Fruit fly (Drosophila melanogaster) whole organism, embryonic: ENCODE measurements around the gene Dh44.

Source experiments
- CG10979 ChIP-seq: fragments of 200-800 bp; sonication (Bioruptor generic); optimal IDR thresholded peaks from 2 replicates; lab custom pipeline; 2018; ENCODE audit warnings: missing biosample characterization, mild to moderate bottlenecking, missing genetic modification characterization, moderate library complexity
- CG11504 ChIP-seq: fragments of 200-800 bp; sonication (Bioruptor generic); optimal IDR thresholded peaks from 3 replicates; lab custom pipeline; 2019; ENCODE audit warnings: missing biosample characterization, mild to moderate bottlenecking, missing genetic modification characterization, moderate library complexity
- CG12155 ChIP-seq: fragments of 200-800 bp; sonication (Bioruptor generic); optimal IDR thresholded peaks from 3 replicates; lab custom pipeline; 2016; ENCODE audit warnings: missing biosample characterization, missing genetic modification characterization
- CG13287 ChIP-seq: fragments of 200-800 bp; sonication (Bioruptor generic); IDR thresholded peaks from 2 replicates; pipeline ENCODE4 v1.3.6; 2022; ENCODE audit warnings: missing biosample characterization, missing genetic modification characterization; ENCODE audit not compliant: partially characterized antibody
- CG14710 ChIP-seq: fragments of 200-800 bp; sonication (Bioruptor generic); optimal IDR thresholded peaks from 3 replicates; lab custom pipeline; 2019; ENCODE audit warnings: missing biosample characterization, mild to moderate bottlenecking, missing genetic modification characterization, moderate library complexity
- CG14860 ChIP-seq: fragments of 200-800 bp; sonication (Bioruptor generic); IDR thresholded peaks from 3 replicates; pipeline ENCODE4 v1.3.6; 2022; ENCODE audit warnings: missing biosample characterization, missing genetic modification characterization; ENCODE audit not compliant: partially characterized antibody
- CG15601 ChIP-seq: fragments of 200-800 bp; sonication (Bioruptor generic); optimal IDR thresholded peaks from 3 replicates; lab custom pipeline; 2019; ENCODE audit warnings: missing biosample characterization, mild to moderate bottlenecking, missing genetic modification characterization, moderate library complexity
- CG17359 ChIP-seq: fragments of 200-800 bp; sonication (Bioruptor generic); optimal IDR thresholded peaks from 3 replicates; lab custom pipeline; 2018; ENCODE audit warnings: missing biosample characterization, mild to moderate bottlenecking, missing genetic modification characterization, moderate library complexity
- CG17361 ChIP-seq: fragments of 200-800 bp; sonication (Bioruptor generic); IDR thresholded peaks from 3 replicates; pipeline ENCODE4 v1.3.6; 2022; ENCODE audit warnings: missing biosample characterization, missing genetic modification characterization
- CG18764 ChIP-seq: fragments of 200-800 bp; sonication (Bioruptor generic); optimal IDR thresholded peaks from 3 replicates; lab custom pipeline; 2016; ENCODE audit warnings: missing biosample characterization, missing genetic modification characterization
- CG2678 ChIP-seq: fragments of 200-800 bp; sonication (Bioruptor generic); optimal IDR thresholded peaks from 3 replicates; lab custom pipeline; 2019; ENCODE audit warnings: missing biosample characterization, mild to moderate bottlenecking, missing genetic modification characterization, moderate library complexity
- CG2712 ChIP-seq: fragments of 200-800 bp; optimal IDR thresholded peaks from 3 replicates; lab custom pipeline; 2019; ENCODE audit warnings: missing biosample characterization, mild to moderate bottlenecking, missing genetic modification characterization, moderate library complexity
- CG2889 ChIP-seq: fragments of 200-800 bp; sonication (Bioruptor generic); IDR thresholded peaks from 3 replicates; pipeline ENCODE4 v1.3.6; 2022; ENCODE audit warnings: missing biosample characterization, missing genetic modification characterization
- CG3065 ChIP-seq: fragments of 200-800 bp; sonication (Bioruptor generic); optimal IDR thresholded peaks from 2 replicates; lab custom pipeline; 2016; ENCODE audit warnings: missing biosample characterization, missing genetic modification characterization
- CG31441 ChIP-seq: fragments of 200-800 bp; sonication (Bioruptor generic); IDR thresholded peaks from 2 replicates; pipeline ENCODE4 v1.3.6; 2022; ENCODE audit warnings: missing biosample characterization, missing genetic modification characterization
- CG3163 ChIP-seq: fragments of 200-800 bp; sonication (Bioruptor generic); optimal IDR thresholded peaks from 3 replicates; lab custom pipeline; 2016; ENCODE audit warnings: missing biosample characterization, missing genetic modification characterization
- CG33213 ChIP-seq: fragments of 200-800 bp; sonication (Bioruptor generic); optimal IDR thresholded peaks from 3 replicates; lab custom pipeline; 2016; ENCODE audit warnings: missing biosample characterization, missing genetic modification characterization
- CG3407 ChIP-seq: fragments of 200-800 bp; sonication (Bioruptor generic); optimal IDR thresholded peaks from 2 replicates; lab custom pipeline; 2018; ENCODE audit warnings: missing biosample characterization, mild to moderate bottlenecking, missing genetic modification characterization
- CG4328 ChIP-seq: fragments of 200-800 bp; sonication (Bioruptor generic); optimal IDR thresholded peaks from 3 replicates; lab custom pipeline; 2017; ENCODE audit warnings: missing biosample characterization, missing genetic modification reagents, missing genetic modification characterization
- CG4820 ChIP-seq: fragments of 200-800 bp; sonication (Bioruptor generic); optimal IDR thresholded peaks from 3 replicates; lab custom pipeline; 2016; ENCODE audit warnings: missing biosample characterization, missing genetic modification characterization
- CG5245 ChIP-seq: fragments of 200-800 bp; sonication (Bioruptor generic); optimal IDR thresholded peaks from 3 replicates; lab custom pipeline; 2016; ENCODE audit warnings: missing biosample characterization, missing genetic modification characterization
- CG6765 ChIP-seq: fragments of 200-800 bp; sonication (Bioruptor generic); optimal IDR thresholded peaks from 3 replicates; lab custom pipeline; 2017; ENCODE audit warnings: missing biosample characterization, mild to moderate bottlenecking, missing genetic modification characterization
- CG6791 ChIP-seq: fragments of 200-800 bp; sonication (Bioruptor generic); IDR thresholded peaks from 3 replicates; pipeline ENCODE4 v1.3.6; 2022; ENCODE audit warnings: missing biosample characterization, missing genetic modification characterization; ENCODE audit not compliant: partially characterized antibody
- CG8388 ChIP-seq: fragments of 200-800 bp; sonication (Bioruptor generic); optimal IDR thresholded peaks from 2 replicates; lab custom pipeline; 2019; ENCODE audit warnings: missing biosample characterization, mild to moderate bottlenecking, missing genetic modification characterization, moderate library complexity
- CG8765 ChIP-seq: fragments of 200-800 bp; sonication (Bioruptor generic); IDR thresholded peaks from 2 replicates; pipeline ENCODE4 v1.3.6; 2022; ENCODE audit warnings: missing biosample characterization, missing genetic modification characterization
- CG9727 ChIP-seq: fragments of 200-800 bp; sonication (Bioruptor generic); optimal IDR thresholded peaks from 3 replicates; lab custom pipeline; 2017; ENCODE audit warnings: missing biosample characterization, mild to moderate bottlenecking, missing genetic modification characterization
- Chrac-16 ChIP-seq: fragments of 200-800 bp; sonication (Bioruptor generic); optimal IDR thresholded peaks from 3 replicates; lab custom pipeline; 2016; ENCODE audit warnings: missing biosample characterization, missing genetic modification characterization
- Hr39 ChIP-seq: fragments of >200 bp; optimal IDR thresholded peaks from 2 replicates; lab custom pipeline; 2017
- Lhr ChIP-seq: fragments of 200-800 bp; sonication (Bioruptor generic); optimal IDR thresholded peaks from 3 replicates; lab custom pipeline; 2017; ENCODE audit warnings: mild to moderate bottlenecking, missing biosample characterization, missing genetic modification reagents, missing genetic modification characterization
- MTF-1 ChIP-seq: fragments of 200-800 bp; sonication (Bioruptor generic); optimal IDR thresholded peaks from 2 replicates; lab custom pipeline; 2018; ENCODE audit warnings: missing biosample characterization, mild to moderate bottlenecking, missing genetic modification characterization, borderline replicate concordance
- Max ChIP-seq: fragments of 200-800 bp; sonication (Bioruptor generic); optimal IDR thresholded peaks from 2 replicates; lab custom pipeline; 2016; ENCODE audit warnings: missing biosample characterization, mild to moderate bottlenecking, missing genetic modification characterization
- Mrtf ChIP-seq: fragments of 200-800 bp; sonication (Bioruptor generic); IDR thresholded peaks from 3 replicates; pipeline ENCODE4 v1.3.6; 2022; ENCODE audit warnings: missing biosample characterization, missing genetic modification characterization
- NC2β ChIP-seq: fragments of 200-800 bp; sonication (Bioruptor generic); optimal IDR thresholded peaks from 2 replicates; lab custom pipeline; 2016; ENCODE audit warnings: missing biosample characterization, missing genetic modification characterization
- Ptx1 ChIP-seq: fragments of 200-800 bp; sonication (Bioruptor generic); IDR thresholded peaks from 2 replicates; pipeline ENCODE4 v1.3.6; 2022; ENCODE audit warnings: missing biosample characterization, missing genetic modification characterization
- Six4 ChIP-seq: fragments of 200-800 bp; sonication (Bioruptor generic); optimal IDR thresholded peaks from 2 replicates; lab custom pipeline; 2016; ENCODE audit warnings: missing biosample characterization, missing genetic modification characterization
- Stat92E ChIP-seq, 3 experiments: fragments of >200 bp in 2 of 3; fragments of 200-800 bp in 1 of 3; sonication (Bioruptor generic) in 1 of 3; optimal IDR thresholded peaks; 2 replicates each; lab custom pipeline; 2017 to 2019; ENCODE audit warnings: missing biosample characterization in 3 of 3, missing genetic modification characterization in 3 of 3, mild to moderate bottlenecking in 1 of 3, moderate library complexity in 1 of 3
- abd-A ChIP-seq: fragments of 200-800 bp; sonication (Bioruptor generic); optimal IDR thresholded peaks from 3 replicates; lab custom pipeline; 2019; ENCODE audit warnings: missing biosample characterization, mild to moderate bottlenecking, missing genetic modification characterization, moderate library complexity
- bab2 ChIP-seq: fragments of 200-800 bp; sonication (Bioruptor generic); optimal IDR thresholded peaks from 2 replicates; lab custom pipeline; 2016; ENCODE audit warnings: missing biosample characterization, missing genetic modification characterization
- ci ChIP-seq: fragments of 200-800 bp; sonication (Bioruptor generic); IDR thresholded peaks from 3 replicates; pipeline ENCODE4 v1.3.6; 2022; ENCODE audit warnings: missing biosample characterization, missing genetic modification characterization
- fd96Cb ChIP-seq: fragments of 200-800 bp; sonication (Bioruptor generic); optimal IDR thresholded peaks from 2 replicates; lab custom pipeline; 2018; ENCODE audit warnings: missing biosample characterization, mild to moderate bottlenecking, missing genetic modification characterization, moderate library complexity
- h ChIP-seq: fragments of >200 bp; optimal IDR thresholded peaks from 2 replicates; lab custom pipeline; 2017
- jumu ChIP-seq: fragments of 200-800 bp; sonication (Bioruptor generic); optimal IDR thresholded peaks from 3 replicates; lab custom pipeline; 2016; ENCODE audit warnings: missing biosample characterization, missing genetic modification characterization
- lab ChIP-seq: fragments of 200-800 bp; sonication (Bioruptor generic); optimal IDR thresholded peaks from 3 replicates; lab custom pipeline; 2017; ENCODE audit warnings: missing biosample characterization, missing genetic modification characterization, mild to moderate bottlenecking, moderate library complexity, missing genetic modification reagents
- lbe ChIP-seq: fragments of 200-800 bp; sonication (Bioruptor generic); optimal IDR thresholded peaks from 2 replicates; lab custom pipeline; 2016; ENCODE audit warnings: missing biosample characterization, mild to moderate bottlenecking, missing genetic modification characterization
- org-1 ChIP-seq: fragments of 200-800 bp; sonication (Bioruptor generic); optimal IDR thresholded peaks from 2 replicates; lab custom pipeline; 2017; ENCODE audit warnings: missing biosample characterization, missing genetic modification characterization
- pum ChIP-seq: fragments of 200-800 bp; sonication (Bioruptor generic); optimal IDR thresholded peaks from 2 replicates; lab custom pipeline; 2016; ENCODE audit warnings: missing biosample characterization, missing genetic modification characterization
- repo ChIP-seq: fragments of 200-800 bp; sonication (Bioruptor generic); optimal IDR thresholded peaks from 2 replicates; lab custom pipeline; 2016; ENCODE audit warnings: missing biosample characterization, missing genetic modification characterization
- row ChIP-seq: fragments of 200-800 bp; sonication (Bioruptor generic); IDR thresholded peaks from 3 replicates; pipeline ENCODE4 v1.3.6; 2022; ENCODE audit warnings: missing biosample characterization, missing genetic modification characterization
- schlank ChIP-seq: fragments of 200-800 bp; sonication (Bioruptor generic); optimal IDR thresholded peaks from 2 replicates; lab custom pipeline; 2018; ENCODE audit warnings: missing biosample characterization, mild to moderate bottlenecking, missing genetic modification characterization
- trem ChIP-seq: fragments of 200-800 bp; optimal IDR thresholded peaks from 3 replicates; lab custom pipeline; 2019; ENCODE audit warnings: missing biosample characterization, mild to moderate bottlenecking, missing genetic modification characterization, moderate library complexity
- vvl ChIP-seq: fragments of 200-800 bp; sonication (Bioruptor generic); IDR thresholded peaks from 2 replicates; pipeline ENCODE4 v1.3.6; 2022; ENCODE audit warnings: missing biosample characterization, missing genetic modification characterization

Dh44 gene

dm6 chr3R:9605084-9605483 is 32.9 kb upstream of the Dh44 start (continued):
- TF ChIP-seq CG2889 (no peak), CG14710 (tag; lab: Kevin White, UChicago) (peak; percentile 67), CG31441 (GFP tag; lab: Robert Waterston, UW) (peak; percentile 41; the same call in 1 of the 2 replicates), schlank (tag; lab: Kevin White, UChicago) (no peak), CG3163 (no peak), CG6791 (GFP tag; lab: Robert Waterston, UW) (no peak), jumu (GFP tag; lab: Kevin White, UChicago) (peak; percentile 35), Ptx1 (GFP tag; lab: Robert Waterston, UW) (0 out of 2 replicates have a peak, but pooled peaks have one; percentile 10), fd96Cb (peak; percentile 60), Lhr (GFP tag; lab: Kevin White, UChicago) (no peak), row (peak; percentile 43; the same call in 2 of the 3 replicates), Hr39 (no peak), CG6765 (GFP tag; lab: Kevin White, UChicago) (no peak), NC2β (peak; percentile 63), CG17359 (tag; lab: Kevin White, UChicago) (no peak), pum (GFP tag; lab: Kevin White, UChicago) (peak; percentile 26), bab2 (GFP tag; lab: Kevin White, UChicago) (peak; percentile 36), CG33213 (GFP tag; lab: Kevin White, UChicago) (peak; percentile 25), trem (tag; lab: Kevin White, UChicago) (peak; percentile 41), CG3407 (GFP tag; lab: Kevin White, UChicago) (peak; percentile 24), CG4820 (GFP tag; lab: Kevin White, UChicago) (peak; percentile 42), Stat92E (GFP tag; optimal IDR thresholded peaks at IDR 0.05; lab: Kevin White, UChicago) (peak in 1 of 3 experiments; percentile 30), Six4 (peak; percentile 12), abd-A (tag; lab: Kevin White, UChicago) (no peak), repo (GFP tag; lab: Kevin White, UChicago) (no peak), CG14860 (GFP tag; lab: Robert Waterston, UW) (no peak), CG4328 (GFP tag; lab: Kevin White, UChicago) (no peak), CG3065 (GFP tag; lab: Kevin White, UChicago) (peak; percentile 9), CG5245 (GFP tag; lab: Kevin White, UChicago) (peak; percentile 45), ci (GFP tag; lab: Robert Waterston, UW) (peak; percentile 52; the same call in 1 of the 3 replicates), CG17361 (peak; percentile 54; the same call in 2 of the 3 replicates), MTF-1 (GFP tag; lab: Kevin White, UChicago) (peak; percentile 13), CG18764 (GFP tag; lab: Kevin White, UChicago) (peak; percentile 29), CG12155 (no peak), lbe (GFP tag; lab: Kevin White, UChicago) (no peak), CG15601 (tag; lab: Kevin White, UChicago) (peak; percentile 24), CG8765 (GFP tag; lab: Robert Waterston, UW) (peak; percentile 38; the same call in 1 of the 2 replicates), CG9727 (peak; percentile 74), CG10979 (peak; percentile 79), CG2678 (tag; lab: Kevin White, UChicago) (peak; percentile 23), CG2712 (tag; lab: Kevin White, UChicago) (peak; percentile 81), Max (GFP tag; lab: Kevin White, UChicago) (no peak), vvl (GFP tag; lab: Robert Waterston, UW) (peak; percentile 61; the same call in 1 of the 2 replicates), Mrtf (GFP tag; lab: Robert Waterston, UW) (no peak), Chrac-16 (GFP tag; lab: Kevin White, UChicago) (peak; percentile 36), CG13287 (GFP tag; lab: Robert Waterston, UW) (no peak), lab (GFP tag; lab: Kevin White, UChicago) (peak; percentile 2), org-1 (GFP tag; lab: Kevin White, UChicago) (no peak), CG11504 (tag; lab: Kevin White, UChicago) (peak; percentile 29), CG8388 (GFP tag; lab: Kevin White, UChicago) (peak; percentile 51), h (lab: Kevin White, UChicago) (no peak)
